Worm (Caenorhabditis elegans) whole organism, L3 larva: Measurements from ENCODE around the gene C33A12.4.

Source experiments
- aly-2 ChIP-seq: fragments of 150-350 bp; optimal IDR thresholded peaks from 2 replicates; lab custom pipeline; 2014; ENCODE audit warnings: missing biosample characterization, missing genetic modification characterization
- egl-27 ChIP-seq: sonication (generic microtip); optimal IDR thresholded peaks from 4 replicates; lab custom pipeline; 2017; ENCODE audit warnings: missing biosample characterization, missing genetic modification reagents, missing genetic modification characterization
- fos-1 ChIP-seq: fragments of 150-350 bp; optimal IDR thresholded peaks from 2 replicates; lab custom pipeline; 2014; ENCODE audit warnings: missing biosample characterization, missing genetic modification characterization
- lin-39 ChIP-seq: fragments of 150-350 bp; optimal IDR thresholded peaks from 2 replicates; lab custom pipeline; 2018; ENCODE audit warnings: missing biosample characterization, missing genetic modification reagents, missing genetic modification characterization
- nhr-12 ChIP-seq: fragments of 150-350 bp; optimal IDR thresholded peaks from 2 replicates; lab custom pipeline; 2014; ENCODE audit warnings: missing biosample characterization, missing genetic modification characterization
- nhr-237 ChIP-seq: fragments of 150-350 bp; optimal IDR thresholded peaks from 2 replicates; lab custom pipeline; 2014; ENCODE audit warnings: missing biosample characterization, missing genetic modification characterization
- nhr-76 ChIP-seq: fragments of 150-350 bp; sonication (generic microtip); optimal IDR thresholded peaks from 5 replicates; lab custom pipeline; 2014; ENCODE audit warnings: missing biosample characterization, missing genetic modification characterization
- pha-4 ChIP-seq: fragments of 150-350 bp; optimal IDR thresholded peaks from 2 replicates; lab custom pipeline; 2014; ENCODE audit warnings: missing biosample characterization, missing genetic modification reagents, missing genetic modification characterization
- unc-62 ChIP-seq: fragments of 150-350 bp; sonication (generic microtip); optimal IDR thresholded peaks from 4 replicates; lab custom pipeline; 2014; ENCODE audit warnings: missing biosample characterization, missing genetic modification reagents, missing genetic modification characterization
- zag-1 ChIP-seq: fragments of 150-350 bp; optimal IDR thresholded peaks from 2 replicates; lab custom pipeline; 2014; ENCODE audit warnings: missing biosample characterization, missing genetic modification characterization
- ztf-11 ChIP-seq: fragments of 150-350 bp; optimal IDR thresholded peaks from 2 replicates; lab custom pipeline; 2014; ENCODE audit warnings: missing biosample characterization, missing genetic modification characterization

DNA sequence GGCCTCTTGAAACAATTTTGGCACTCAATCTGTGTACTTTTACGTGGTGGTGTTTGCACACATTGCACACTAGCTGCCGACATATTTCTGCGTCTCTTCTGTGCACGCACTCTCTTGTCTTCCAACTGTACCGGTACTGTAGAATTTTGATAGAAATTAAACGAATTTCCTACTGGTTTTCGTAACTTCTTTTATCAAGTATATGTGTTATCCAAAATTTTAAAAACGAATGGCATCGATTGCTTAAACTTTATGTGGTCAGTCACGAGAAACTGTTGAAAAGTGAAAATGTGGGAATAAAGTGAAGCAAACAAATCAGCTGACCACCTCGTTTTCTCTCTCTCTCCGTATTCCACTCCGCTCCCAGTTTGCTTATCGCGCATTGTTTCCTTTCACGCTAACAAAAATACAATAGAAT lies 3.0 kb upstream of the C33A12.4 start:
- TF ChIP-seq nhr-12 (tag; lab: Kevin White, UChicago) (no peak), aly-2 (tag; lab: Kevin White, UChicago) (no peak), nhr-76 (tag; lab: Kevin White, UChicago) (no peak), pha-4 (tag; lab: Kevin White, UChicago) (peak; percentile 79), ztf-11 (no peak), zag-1 (tag; lab: Kevin White, UChicago) (no peak), nhr-237 (tag; lab: Kevin White, UChicago) (no peak), fos-1 (tag; lab: Kevin White, UChicago) (no peak), egl-27 (tag; lab: Kevin White, UChicago) (no peak), lin-39 (peak; percentile 39), unc-62 (GFP tag; lab: Kevin White, UChicago) (no peak)
